Fruit fly (Drosophila melanogaster) S2 (cell line): ENCODE measurements around the gene Tep2.

Experiments
- CG8478 ChIP-seq: fragments of >200 bp; optimal IDR thresholded peaks from 2 replicates; lab custom pipeline; 2018
- CTCF ChIP-seq, 2 experiments: fragments of >200 bp; optimal IDR thresholded peaks; 2 replicates each; lab custom pipeline; 2018

DNA sequence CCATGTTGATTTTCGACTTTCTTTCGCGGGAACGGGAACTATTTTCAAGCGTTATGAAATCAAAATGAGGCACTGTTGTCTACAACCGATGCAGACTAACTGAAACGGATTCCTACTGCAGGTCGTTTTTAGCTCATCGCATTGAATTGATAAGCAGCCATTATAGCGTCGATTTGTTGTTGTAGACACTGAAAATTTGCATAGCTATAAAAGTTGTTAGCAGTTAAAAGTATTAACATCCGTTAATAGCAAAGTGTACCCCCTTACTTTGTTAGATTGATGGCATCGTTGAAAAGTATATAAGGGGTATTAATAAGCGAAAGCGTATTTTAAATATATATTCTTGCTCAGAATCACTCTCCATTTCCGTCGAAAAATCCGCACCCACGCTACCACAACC, 18.0 kb upstream of the Tep2 start, which contains the start of gene CG13793:
- no peak for TF ChIP-seq CG8478 (lab: Kevin White, UChicago)
- no peak for TF ChIP-seq CTCF (optimal IDR thresholded peaks at IDR 0.05; lab: Kevin White, UChicago)
